Fruit fly (Drosophila melanogaster): ENCODE results near the gene Syx17.

DNA sequence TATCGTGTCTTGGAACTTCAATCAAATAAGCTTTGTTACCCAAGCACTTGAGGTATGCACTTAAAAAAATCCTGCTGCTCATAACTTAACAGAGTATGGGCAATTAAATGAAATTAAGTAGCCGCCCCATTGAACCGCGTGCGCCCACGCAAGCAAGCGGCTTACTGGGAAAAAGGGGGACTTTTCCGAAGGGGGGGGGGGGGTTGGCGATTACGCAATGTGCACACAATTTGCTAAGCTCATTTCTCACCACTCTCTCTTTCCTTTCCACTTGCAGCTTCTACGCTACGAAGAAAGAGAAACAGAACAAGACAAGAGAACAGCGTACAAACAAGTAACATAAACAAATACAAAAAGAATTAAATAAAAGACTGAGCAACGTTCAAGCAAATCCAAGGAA lies 14.3 kb downstream of the Syx17 start:
- no peak for TF ChIP-seq CTCF (optimal IDR thresholded peaks at IDR 0.05)
- TF ChIP-seq CG8478 (optimal IDR thresholded peaks at IDR 0.05), result no peak

Data from S2 (cell line).